Fruit fly (Drosophila melanogaster) whole organism, embryonic: ENCODE data around the gene CG11768.

Experiments
- CG10147 ChIP-seq: fragments of 200-800 bp; sonication (Bioruptor generic); optimal IDR thresholded peaks from 2 replicates; lab custom pipeline; 2019; ENCODE audit warnings: missing biosample characterization, mild to moderate bottlenecking, missing genetic modification characterization, moderate library complexity
- CG1024 ChIP-seq: fragments of 200-800 bp; sonication (Bioruptor generic); IDR thresholded peaks from 2 replicates; pipeline ENCODE4 v1.3.6; 2022; ENCODE audit warnings: missing biosample characterization, missing genetic modification characterization
- CG12659 ChIP-seq: fragments of 200-800 bp; sonication (Bioruptor generic); optimal IDR thresholded peaks from 3 replicates; lab custom pipeline; 2017; ENCODE audit warnings: mild to moderate bottlenecking, missing biosample characterization, missing genetic modification reagents, missing genetic modification characterization
- CG1602 ChIP-seq: fragments of 200-800 bp; sonication (Bioruptor generic); optimal IDR thresholded peaks from 3 replicates; lab custom pipeline; 2016; ENCODE audit warnings: missing biosample characterization, missing genetic modification characterization
- CG17612 ChIP-seq: fragments of 200-800 bp; sonication (Bioruptor generic); IDR thresholded peaks from 2 replicates; pipeline ENCODE4 v1.3.6; 2022; ENCODE audit warnings: missing biosample characterization, missing genetic modification characterization
- CG17912 ChIP-seq: fragments of 200-800 bp; sonication (Bioruptor generic); optimal IDR thresholded peaks from 2 replicates; lab custom pipeline; 2018; ENCODE audit warnings: missing biosample characterization, mild to moderate bottlenecking, missing genetic modification characterization
- CG18011 ChIP-seq: fragments of 200-800 bp; sonication (Bioruptor generic); optimal IDR thresholded peaks from 2 replicates; lab custom pipeline; 2017; ENCODE audit warnings: missing biosample characterization, missing genetic modification characterization, mild to moderate bottlenecking, moderate library complexity, missing genotype
- CG18262 ChIP-seq: fragments of 200-800 bp; optimal IDR thresholded peaks from 3 replicates; lab custom pipeline; 2019; ENCODE audit warnings: missing biosample characterization, mild to moderate bottlenecking, missing genetic modification characterization, moderate library complexity
- CG18476 ChIP-seq: fragments of 200-800 bp; sonication (Bioruptor generic); optimal IDR thresholded peaks from 2 replicates; lab custom pipeline; 2016; ENCODE audit warnings: missing biosample characterization, mild to moderate bottlenecking, missing genetic modification characterization
- CG2129 ChIP-seq: fragments of 200-800 bp; sonication (Bioruptor generic); IDR thresholded peaks from 2 replicates; pipeline ENCODE4 v1.3.6; 2022; ENCODE audit warnings: missing biosample characterization, missing genetic modification characterization; ENCODE audit not compliant: partially characterized antibody
- CG3407 ChIP-seq: fragments of 200-800 bp; sonication (Bioruptor generic); optimal IDR thresholded peaks from 2 replicates; lab custom pipeline; 2018; ENCODE audit warnings: missing biosample characterization, mild to moderate bottlenecking, missing genetic modification characterization
- CG34376 ChIP-seq: fragments of 200-800 bp; sonication (Bioruptor generic); optimal IDR thresholded peaks from 2 replicates; lab custom pipeline; 2018; ENCODE audit warnings: missing biosample characterization, mild to moderate bottlenecking, missing genetic modification characterization
- CG3995 ChIP-seq: fragments of 200-800 bp; sonication (Bioruptor generic); optimal IDR thresholded peaks from 3 replicates; lab custom pipeline; 2016; ENCODE audit warnings: missing biosample characterization, missing genetic modification characterization
- CG5180 ChIP-seq: fragments of 200-800 bp; sonication (Bioruptor generic); optimal IDR thresholded peaks from 3 replicates; lab custom pipeline; 2017; ENCODE audit warnings: missing biosample characterization, missing genetic modification characterization, mild to moderate bottlenecking, moderate library complexity, missing genetic modification reagents
- CG6813 ChIP-seq: fragments of 200-800 bp; sonication (Bioruptor generic); optimal IDR thresholded peaks from 2 replicates; lab custom pipeline; 2017; ENCODE audit warnings: missing biosample characterization, missing genetic modification characterization, mild to moderate bottlenecking, moderate library complexity, missing genetic modification reagents
- CG8290 ChIP-seq, 3 experiments: fragments of 200-800 bp; sonication (Bioruptor generic); optimal IDR thresholded peaks; 2 replicates each; lab custom pipeline; 2016 to 2019; ENCODE audit warnings: missing biosample characterization in 3 of 3, missing genetic modification characterization in 3 of 3, mild to moderate bottlenecking in 2 of 3, moderate library complexity in 1 of 3
- CG9876 ChIP-seq: fragments of 200-800 bp; sonication (Bioruptor generic); optimal IDR thresholded peaks from 2 replicates; lab custom pipeline; 2016; ENCODE audit warnings: missing biosample characterization, missing genetic modification characterization
- CHES-1-like ChIP-seq: fragments of 200-800 bp; sonication (Bioruptor generic); optimal IDR thresholded peaks from 2 replicates; lab custom pipeline; 2016; ENCODE audit warnings: missing biosample characterization, missing genetic modification characterization
- CTCF ChIP-seq: fragments of 200-800 bp; sonication (Bioruptor generic); optimal IDR thresholded peaks from 2 replicates; lab custom pipeline; 2017; ENCODE audit warnings: missing biosample characterization, mild to moderate bottlenecking, missing genetic modification characterization, moderate library complexity
- Dp ChIP-seq: fragments of 200-800 bp; sonication (Bioruptor generic); optimal IDR thresholded peaks from 2 replicates; lab custom pipeline; 2018; ENCODE audit warnings: missing biosample characterization, mild to moderate bottlenecking, missing genetic modification characterization, moderate library complexity
- Ets65A ChIP-seq: fragments of 200-800 bp; sonication (Bioruptor generic); peaks from one replicate; lab custom pipeline; 2016; ENCODE audit warnings: missing biosample characterization, missing genetic modification characterization
- Fer3 ChIP-seq: fragments of 200-800 bp; sonication (Bioruptor generic); optimal IDR thresholded peaks from 2 replicates; lab custom pipeline; 2018; ENCODE audit warnings: missing biosample characterization, mild to moderate bottlenecking, missing genetic modification characterization, moderate library complexity
- GATAe ChIP-seq: fragments of 200-800 bp; sonication (Bioruptor generic); conservative IDR thresholded peaks from 2 replicates; pipeline ENCODE4 v1.3.6; 2022; ENCODE audit warnings: missing biosample characterization, missing genetic modification characterization
- Gsc ChIP-seq: fragments of 200-800 bp; sonication (Bioruptor generic); IDR thresholded peaks from 2 replicates; pipeline ENCODE4 v1.3.6; 2022; ENCODE audit warnings: missing biosample characterization, missing genetic modification characterization
- Hr51 ChIP-seq, 2 experiments: fragments of 200-800 bp; sonication (Bioruptor generic); optimal IDR thresholded peaks; 2 replicates in 1 of 2; 3 replicates in 1 of 2; lab custom pipeline; 2016 to 2018; ENCODE audit warnings: missing biosample characterization in 2 of 2, missing genetic modification characterization in 2 of 2, mild to moderate bottlenecking in 1 of 2, moderate library complexity in 1 of 2
- Meics ChIP-seq: fragments of 200-800 bp; sonication (Bioruptor generic); optimal IDR thresholded peaks from 2 replicates; lab custom pipeline; 2017; ENCODE audit warnings: missing biosample characterization, mild to moderate bottlenecking, missing genetic modification characterization
- NK7.1 ChIP-seq: fragments of 200-800 bp; sonication (Bioruptor generic); optimal IDR thresholded peaks from 3 replicates; lab custom pipeline; 2016; ENCODE audit warnings: missing biosample characterization, missing genetic modification characterization
- Nf-YA ChIP-seq: fragments of 200-800 bp; sonication (Bioruptor generic); IDR thresholded peaks from 2 replicates; pipeline ENCODE4 v1.3.6; 2022; ENCODE audit warnings: missing biosample characterization, missing genetic modification characterization
- Oli ChIP-seq: fragments of 200-800 bp; sonication (Bioruptor generic); optimal IDR thresholded peaks from 2 replicates; lab custom pipeline; 2018; ENCODE audit warnings: missing biosample characterization, mild to moderate bottlenecking, missing genetic modification characterization, moderate library complexity
- Pdp1 ChIP-seq, 2 experiments: fragments of 200-800 bp; sonication (Bioruptor generic); optimal IDR thresholded peaks; 3 replicates each; lab custom pipeline; 2016; ENCODE audit warnings: missing biosample characterization in 2 of 2, missing genetic modification characterization in 2 of 2, mild to moderate bottlenecking in 1 of 2, moderate library complexity in 1 of 2
- Sox102F ChIP-seq: fragments of 200-800 bp; sonication (Bioruptor generic); optimal IDR thresholded peaks from 2 replicates; lab custom pipeline; 2018; ENCODE audit warnings: missing biosample characterization, mild to moderate bottlenecking, missing genetic modification characterization, moderate library complexity
- ash1 ChIP-seq: fragments of 200-800 bp; sonication (Bioruptor generic); optimal IDR thresholded peaks from 2 replicates; lab custom pipeline; 2018; ENCODE audit warnings: missing biosample characterization, mild to moderate bottlenecking, missing genetic modification characterization
- bsh ChIP-seq, 2 experiments: fragments of 200-800 bp; sonication (Bioruptor generic); optimal IDR thresholded peaks; 2 replicates each; lab custom pipeline; 2017 to 2018; ENCODE audit warnings: mild to moderate bottlenecking in 2 of 2, missing biosample characterization in 2 of 2, missing genetic modification characterization in 2 of 2, moderate library complexity in 1 of 2
- corto ChIP-seq: fragments of 200-800 bp; sonication (Bioruptor generic); optimal IDR thresholded peaks from 2 replicates; lab custom pipeline; 2016; ENCODE audit warnings: missing biosample characterization, mild to moderate bottlenecking, missing genetic modification characterization, moderate library complexity
- crp ChIP-seq, 2 experiments: fragments of 200-800 bp; sonication (Bioruptor generic); optimal IDR thresholded peaks; 2 replicates in 1 of 2; 3 replicates in 1 of 2; lab custom pipeline; 2017; ENCODE audit warnings: missing biosample characterization in 2 of 2, missing genetic modification characterization in 2 of 2, mild to moderate bottlenecking in 1 of 2, moderate library complexity in 1 of 2
- esg ChIP-seq: fragments of 200-800 bp; sonication (Bioruptor generic); conservative IDR thresholded peaks from 2 replicates; pipeline ENCODE4 v1.3.6; 2022; ENCODE audit warnings: missing biosample characterization, missing genetic modification characterization
- fd102C ChIP-seq: fragments of 200-800 bp; sonication (Bioruptor generic); optimal IDR thresholded peaks from 2 replicates; lab custom pipeline; 2018; ENCODE audit warnings: missing biosample characterization, mild to moderate bottlenecking, missing genetic modification characterization, moderate library complexity
- fd96Cb ChIP-seq: fragments of 200-800 bp; sonication (Bioruptor generic); optimal IDR thresholded peaks from 2 replicates; lab custom pipeline; 2018; ENCODE audit warnings: missing biosample characterization, mild to moderate bottlenecking, missing genetic modification characterization, moderate library complexity
- ham ChIP-seq: fragments of 200-800 bp; sonication (Bioruptor generic); IDR thresholded peaks from 2 replicates; pipeline ENCODE4 v1.3.6; 2022; ENCODE audit warnings: missing biosample characterization, missing genetic modification characterization
- klu ChIP-seq: fragments of 200-800 bp; sonication (Bioruptor generic); IDR thresholded peaks from 2 replicates; pipeline ENCODE4 v1.3.6; 2022; ENCODE audit warnings: missing biosample characterization, missing genetic modification characterization
- maf-S ChIP-seq: fragments of 200-800 bp; sonication (Bioruptor generic); optimal IDR thresholded peaks from 2 replicates; lab custom pipeline; 2016; ENCODE audit warnings: missing biosample characterization, missing genetic modification characterization
- pros ChIP-seq: fragments of 200-800 bp; sonication (Bioruptor generic); optimal IDR thresholded peaks from 3 replicates; lab custom pipeline; 2019; ENCODE audit warnings: missing biosample characterization, mild to moderate bottlenecking, missing genetic modification characterization, moderate library complexity
- pum ChIP-seq: fragments of 200-800 bp; sonication (Bioruptor generic); optimal IDR thresholded peaks from 2 replicates; lab custom pipeline; 2016; ENCODE audit warnings: missing biosample characterization, missing genetic modification characterization
- row ChIP-seq: fragments of 200-800 bp; sonication (Bioruptor generic); IDR thresholded peaks from 3 replicates; pipeline ENCODE4 v1.3.6; 2022; ENCODE audit warnings: missing biosample characterization, missing genetic modification characterization
- sima ChIP-seq: fragments of 200-800 bp; sonication (Bioruptor generic); optimal IDR thresholded peaks from 2 replicates; lab custom pipeline; 2016; ENCODE audit warnings: missing biosample characterization, missing genetic modification characterization
- zen ChIP-seq: fragments of 200-800 bp; sonication (Bioruptor generic); optimal IDR thresholded peaks from 3 replicates; lab custom pipeline; 2018; ENCODE audit warnings: missing biosample characterization, mild to moderate bottlenecking, missing genetic modification characterization, moderate library complexity
- zen2 ChIP-seq: fragments of 200-800 bp; sonication (Bioruptor generic); IDR thresholded peaks from 3 replicates; pipeline ENCODE4 v1.3.6; 2022; ENCODE audit warnings: missing biosample characterization, missing genetic modification characterization; ENCODE audit not compliant: partially characterized antibody
- zf30C ChIP-seq: fragments of 200-800 bp; sonication (Bioruptor generic); optimal IDR thresholded peaks from 3 replicates; lab custom pipeline; 2018; ENCODE audit warnings: missing biosample characterization, mild to moderate bottlenecking, missing genetic modification characterization

CG11768 gene

DNA sequence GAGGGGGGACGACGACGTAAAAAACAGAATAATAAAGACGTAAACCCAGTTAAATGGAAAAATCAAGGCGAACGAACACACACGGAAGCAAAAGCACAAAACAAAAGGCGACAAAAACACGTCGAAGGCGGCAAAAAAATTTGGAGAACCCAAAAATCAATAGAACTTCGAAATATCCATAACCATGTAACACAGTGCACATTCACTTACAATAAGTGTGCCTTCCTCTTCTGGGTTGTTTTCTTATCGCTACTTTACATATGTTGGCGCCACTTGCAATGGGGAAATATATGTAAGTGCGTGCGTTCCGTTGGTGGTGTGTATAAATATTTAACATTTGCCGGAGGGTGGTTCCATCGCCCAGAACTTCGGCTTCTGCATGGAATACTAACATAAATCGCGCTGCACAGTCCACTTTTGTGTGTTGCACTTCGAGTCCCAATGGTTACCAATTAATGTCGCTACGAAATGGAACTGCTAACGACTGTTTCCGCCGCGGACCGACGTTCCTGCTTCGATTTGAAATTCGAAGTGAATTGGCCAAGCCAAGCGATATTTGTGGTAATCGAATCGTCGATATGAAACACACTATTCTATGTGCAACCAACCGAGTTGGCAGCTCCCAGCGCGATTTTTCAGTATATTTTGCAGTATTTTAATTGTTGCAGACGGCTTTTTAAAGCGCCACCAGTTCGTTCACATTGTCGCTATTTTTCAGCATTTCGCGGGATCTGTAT lies 20.7 kb downstream of the CG11768 start, which contains the start of the genes CG9801 and Nasp (continued):
- peak; percentile 51 for TF ChIP-seq CG8290 (GFP tag; optimal IDR thresholded peaks at IDR 0.05; lab: Kevin White, UChicago)
- TF ChIP-seq CG8290 (tag; optimal IDR thresholded peaks at IDR 0.05; lab: Kevin White, UChicago) = peak in 1 of 2 experiments; percentile 75
- peak; percentile 16 for TF ChIP-seq pum (GFP tag; lab: Kevin White, UChicago)
- peak; percentile 51 for TF ChIP-seq row (GFP tag; lab: Robert Waterston, UW)
- TF ChIP-seq ash1 (GFP tag; lab: Kevin White, UChicago) = no peak
- peak in 1 of 2 experiments; percentile 29 for TF ChIP-seq Pdp1 (GFP tag; optimal IDR thresholded peaks at IDR 0.05; lab: Kevin White, UChicago)
- no peak for TF ChIP-seq Sox102F (GFP tag; lab: Kevin White, UChicago)
- no peak for TF ChIP-seq CG3407 (GFP tag; lab: Kevin White, UChicago)
- peak; percentile 41 for TF ChIP-seq CG9876 (GFP tag; lab: Kevin White, UChicago)
- peak; percentile 15 for TF ChIP-seq NK7.1 (GFP tag; lab: Kevin White, UChicago)
- TF ChIP-seq corto (GFP tag; lab: Kevin White, UChicago) = no peak
- no peak for TF ChIP-seq CG1602
- TF ChIP-seq ham (GFP tag; lab: Robert Waterston, UW) = no peak
- no peak for TF ChIP-seq CG2129 (GFP tag; lab: Robert Waterston, UW)
- TF ChIP-seq CG6813 = peak; percentile 4
- peak; percentile 86 for TF ChIP-seq CG12659 (GFP tag; lab: Kevin White, UChicago)
- TF ChIP-seq GATAe (GFP tag; lab: Robert Waterston, UW) = no peak
- TF ChIP-seq fd102C (GFP tag; lab: Kevin White, UChicago) = no peak
- TF ChIP-seq CHES-1-like (GFP tag; lab: Kevin White, UChicago) = peak; percentile 62
- no peak for TF ChIP-seq CG10147 (GFP tag; lab: Kevin White, UChicago)
- TF ChIP-seq Gsc = no peak
- TF ChIP-seq CG34376 (GFP tag; lab: Kevin White, UChicago) = no peak
- no peak for TF ChIP-seq CG17612 (GFP tag; lab: Robert Waterston, UW)
- TF ChIP-seq esg = no peak
- peak in 1 of 2 experiments; percentile 19 for TF ChIP-seq bsh (GFP tag; optimal IDR thresholded peaks at IDR 0.05; lab: Kevin White, UChicago)
- no peak for TF ChIP-seq Meics (GFP tag; lab: Kevin White, UChicago)
- no peak for TF ChIP-seq CG5180 (GFP tag; lab: Kevin White, UChicago)
- TF ChIP-seq CG18011 (GFP tag; lab: Kevin White, UChicago) = no peak
- no peak for TF ChIP-seq Fer3 (tag; lab: Kevin White, UChicago)
- TF ChIP-seq Oli (tag; lab: Kevin White, UChicago) = no peak
- 0 out of 3 replicates have a peak, but pooled peaks have one; percentile 6 for TF ChIP-seq zen2 (GFP tag; lab: Robert Waterston, UW)
- peak in 1 of 2 experiments; percentile 18 for TF ChIP-seq Hr51 (GFP tag; optimal IDR thresholded peaks at IDR 0.05; lab: Kevin White, UChicago)
- peak; percentile 35 for TF ChIP-seq CG17912 (GFP tag; lab: Kevin White, UChicago)
- TF ChIP-seq zf30C (GFP tag; lab: Kevin White, UChicago) = no peak
- TF ChIP-seq CG18476 (GFP tag; lab: Kevin White, UChicago) = peak; percentile 12
- TF ChIP-seq CTCF (GFP tag; lab: Kevin White, UChicago) = peak; percentile 67
- no peak for TF ChIP-seq fd96Cb
- TF ChIP-seq zen (tag; lab: Kevin White, UChicago) = peak; percentile 54
- TF ChIP-seq CG3995 = peak; percentile 67
- no peak for TF ChIP-seq klu (GFP tag; lab: Robert Waterston, UW)
- no peak for TF ChIP-seq Nf-YA (GFP tag; lab: Robert Waterston, UW)
- peak; percentile 49 for TF ChIP-seq Ets65A (GFP tag; lab: Kevin White, UChicago)
- no peak for TF ChIP-seq maf-S
- no peak for TF ChIP-seq CG1024 (GFP tag; lab: Robert Waterston, UW)
- peak; percentile 2 for TF ChIP-seq pros (GFP tag; lab: Kevin White, UChicago)
- TF ChIP-seq crp (GFP tag; optimal IDR thresholded peaks at IDR 0.05; lab: Kevin White, UChicago) = peak in 1 of 2 experiments; percentile 16
- no peak for TF ChIP-seq sima
- TF ChIP-seq CG18262 (tag; lab: Kevin White, UChicago) = no peak
- peak; percentile 82 for TF ChIP-seq Dp (GFP tag; lab: Kevin White, UChicago)
